Fruit fly (Drosophila melanogaster) whole organism, embryonic: Measurements from ENCODE around the gene CG3630.
A peak's percentile ranks its signal among the peaks of the same experiment; 100 is the strongest.

Source experiments
- CG10209 ChIP-seq: fragments of 200-800 bp; sonication (Bioruptor generic); optimal IDR thresholded peaks from 3 replicates; lab custom pipeline; 2017; ENCODE audit warnings: missing biosample characterization, mild to moderate bottlenecking, missing genetic modification characterization, missing genetic modification reagents
- CG11695 ChIP-seq: fragments of 200-800 bp; sonication (Bioruptor generic); IDR thresholded peaks from 3 replicates; pipeline ENCODE4 v1.3.6; 2022; ENCODE audit warnings: missing biosample characterization, missing genetic modification characterization
- CG12942 ChIP-seq: fragments of 200-800 bp; sonication (Bioruptor generic); optimal IDR thresholded peaks from 3 replicates; lab custom pipeline; 2016; ENCODE audit warnings: missing biosample characterization, missing genetic modification characterization
- CG13775 ChIP-seq: fragments of 200-800 bp; sonication (Bioruptor generic); optimal IDR thresholded peaks from 3 replicates; lab custom pipeline; 2017; ENCODE audit warnings: missing biosample characterization, mild to moderate bottlenecking, missing genetic modification characterization
- CG17385 ChIP-seq: fragments of 200-800 bp; sonication (Bioruptor generic); optimal IDR thresholded peaks from 3 replicates; lab custom pipeline; 2018; ENCODE audit warnings: missing biosample characterization, mild to moderate bottlenecking, missing genetic modification characterization
- CG17829 ChIP-seq: fragments of 200-800 bp; optimal IDR thresholded peaks from 2 replicates; lab custom pipeline; 2019; ENCODE audit warnings: missing biosample characterization, mild to moderate bottlenecking, missing genetic modification characterization, moderate library complexity
- CG18476 ChIP-seq: fragments of 200-800 bp; sonication (Bioruptor generic); optimal IDR thresholded peaks from 2 replicates; lab custom pipeline; 2016; ENCODE audit warnings: missing biosample characterization, mild to moderate bottlenecking, missing genetic modification characterization
- CG18764 ChIP-seq: fragments of 200-800 bp; sonication (Bioruptor generic); optimal IDR thresholded peaks from 3 replicates; lab custom pipeline; 2016; ENCODE audit warnings: missing biosample characterization, missing genetic modification characterization
- CG2199 ChIP-seq: fragments of 200-800 bp; sonication (Bioruptor generic); IDR thresholded peaks from 3 replicates; pipeline ENCODE4 v1.3.6; 2022; ENCODE audit warnings: missing biosample characterization, missing genetic modification characterization
- CG31365 ChIP-seq: fragments of 200-800 bp; sonication (Bioruptor generic); optimal IDR thresholded peaks from 2 replicates; lab custom pipeline; 2018; ENCODE audit warnings: missing biosample characterization, mild to moderate bottlenecking, missing genetic modification characterization
- CG4424 ChIP-seq: fragments of 200-800 bp; sonication (Bioruptor generic); optimal IDR thresholded peaks from 3 replicates; lab custom pipeline; 2016; ENCODE audit warnings: missing biosample characterization, missing genetic modification characterization
- CG7786 ChIP-seq: fragments of 200-800 bp; sonication (Bioruptor generic); optimal IDR thresholded peaks from 2 replicates; lab custom pipeline; 2016; ENCODE audit warnings: missing biosample characterization, missing genetic modification characterization
- CG7987 ChIP-seq: fragments of 200-800 bp; sonication (Bioruptor generic); optimal IDR thresholded peaks from 2 replicates; lab custom pipeline; 2018; ENCODE audit warnings: missing biosample characterization, mild to moderate bottlenecking, missing genetic modification characterization, moderate library complexity
- CG8089 ChIP-seq: fragments of 200-800 bp; sonication (Bioruptor generic); optimal IDR thresholded peaks from 3 replicates; lab custom pipeline; 2016; ENCODE audit warnings: missing biosample characterization, missing genetic modification characterization
- CG8924 ChIP-seq: fragments of 200-800 bp; optimal IDR thresholded peaks from 3 replicates; lab custom pipeline; 2019; ENCODE audit warnings: missing biosample characterization, mild to moderate bottlenecking, missing genetic modification characterization, moderate library complexity
- Dip2 ChIP-seq: fragments of 200-800 bp; sonication (Bioruptor generic); IDR thresholded peaks from 2 replicates; pipeline ENCODE4 v1.3.6; 2022; ENCODE audit warnings: missing biosample characterization, missing genetic modification characterization
- Dll ChIP-seq: fragments of 200-800 bp; sonication (Bioruptor generic); IDR thresholded peaks from 4 replicates; pipeline ENCODE4 v1.3.6; 2022; ENCODE audit warnings: missing biosample characterization, missing genetic modification characterization; ENCODE audit not compliant: partially characterized antibody
- Elba2 ChIP-seq: fragments of 200-800 bp; sonication (Bioruptor generic); optimal IDR thresholded peaks from 3 replicates; lab custom pipeline; 2016; ENCODE audit warnings: missing biosample characterization, missing genetic modification characterization
- Hsf ChIP-seq: fragments of 200-800 bp; sonication (Bioruptor generic); optimal IDR thresholded peaks from 3 replicates; lab custom pipeline; 2016; ENCODE audit warnings: missing biosample characterization, missing genetic modification characterization
- Kr ChIP-seq: fragments of 200-800 bp; sonication (Bioruptor generic); optimal IDR thresholded peaks from 2 replicates; lab custom pipeline; 2017; ENCODE audit warnings: missing biosample characterization, mild to moderate bottlenecking, missing genetic modification characterization
- MESR4 ChIP-seq: fragments of 200-800 bp; sonication (Bioruptor generic); optimal IDR thresholded peaks from 2 replicates; lab custom pipeline; 2018; ENCODE audit warnings: missing biosample characterization, mild to moderate bottlenecking, missing genetic modification characterization, moderate library complexity
- MTF-1 ChIP-seq: fragments of 200-800 bp; sonication (Bioruptor generic); optimal IDR thresholded peaks from 2 replicates; lab custom pipeline; 2018; ENCODE audit warnings: missing biosample characterization, mild to moderate bottlenecking, missing genetic modification characterization, borderline replicate concordance
- Mad ChIP-seq: fragments of 200-800 bp; sonication (Bioruptor generic); optimal IDR thresholded peaks from 2 replicates; lab custom pipeline; 2016; ENCODE audit warnings: missing biosample characterization, missing genetic modification characterization
- Mes4 ChIP-seq: fragments of 200-800 bp; sonication (Bioruptor generic); optimal IDR thresholded peaks from 2 replicates; lab custom pipeline; 2016; ENCODE audit warnings: missing biosample characterization, missing genetic modification characterization
- NC2β ChIP-seq: fragments of 200-800 bp; sonication (Bioruptor generic); optimal IDR thresholded peaks from 2 replicates; lab custom pipeline; 2016; ENCODE audit warnings: missing biosample characterization, missing genetic modification characterization
- NK7.1 ChIP-seq: fragments of 200-800 bp; sonication (Bioruptor generic); optimal IDR thresholded peaks from 3 replicates; lab custom pipeline; 2016; ENCODE audit warnings: missing biosample characterization, missing genetic modification characterization
- Nf-YB ChIP-seq: fragments of 200-800 bp; sonication (Bioruptor generic); optimal IDR thresholded peaks from 3 replicates; lab custom pipeline; 2019; ENCODE audit warnings: missing biosample characterization, mild to moderate bottlenecking, missing genetic modification characterization, moderate library complexity
- Opbp ChIP-seq: fragments of 200-800 bp; sonication (Bioruptor generic); IDR thresholded peaks from 3 replicates; pipeline ENCODE4 v1.3.6; 2022; ENCODE audit warnings: missing biosample characterization, missing genetic modification characterization; ENCODE audit not compliant: partially characterized antibody
- Six4 ChIP-seq: fragments of 200-800 bp; sonication (Bioruptor generic); optimal IDR thresholded peaks from 2 replicates; lab custom pipeline; 2016; ENCODE audit warnings: missing biosample characterization, missing genetic modification characterization
- Spps ChIP-seq: fragments of 200-800 bp; sonication (Bioruptor generic); optimal IDR thresholded peaks from 2 replicates; lab custom pipeline; 2018; ENCODE audit warnings: missing biosample characterization, mild to moderate bottlenecking, missing genetic modification characterization
- Vsx1 ChIP-seq: fragments of 200-800 bp; sonication (Bioruptor generic); optimal IDR thresholded peaks from 2 replicates; lab custom pipeline; 2017; ENCODE audit warnings: missing biosample characterization, mild to moderate bottlenecking, missing genetic modification characterization, missing genetic modification reagents
- ab ChIP-seq: fragments of 200-800 bp; sonication (Bioruptor generic); optimal IDR thresholded peaks from 2 replicates; lab custom pipeline; 2016; ENCODE audit warnings: missing biosample characterization, missing genetic modification characterization
- ash1 ChIP-seq: fragments of 200-800 bp; sonication (Bioruptor generic); optimal IDR thresholded peaks from 2 replicates; lab custom pipeline; 2018; ENCODE audit warnings: missing biosample characterization, mild to moderate bottlenecking, missing genetic modification characterization
- chif ChIP-seq, 2 experiments: fragments of 200-800 bp; sonication (Bioruptor generic); optimal IDR thresholded peaks; 3 replicates each; lab custom pipeline; 2016; ENCODE audit warnings: missing biosample characterization in 2 of 2, missing genetic modification characterization in 2 of 2
- chinmo ChIP-seq: fragments of 200-800 bp; sonication (Bioruptor generic); IDR thresholded peaks from 4 replicates; pipeline ENCODE4 v1.3.6; 2022; ENCODE audit warnings: missing biosample characterization, missing genetic modification characterization; ENCODE audit not compliant: partially characterized antibody
- chn ChIP-seq: fragments of 200-800 bp; sonication (Bioruptor generic); optimal IDR thresholded peaks from 2 replicates; lab custom pipeline; 2016; ENCODE audit warnings: missing biosample characterization, missing genetic modification characterization
- dm ChIP-seq: fragments of 200-800 bp; sonication (Bioruptor generic); optimal IDR thresholded peaks from 3 replicates; lab custom pipeline; 2016; ENCODE audit warnings: missing biosample characterization, missing genetic modification characterization
- ewg ChIP-seq: fragments of 200-800 bp; sonication (Bioruptor generic); optimal IDR thresholded peaks from 3 replicates; lab custom pipeline; 2017; ENCODE audit warnings: mild to moderate bottlenecking, missing biosample characterization, missing genetic modification reagents, missing genetic modification characterization
- eyg ChIP-seq: fragments of 200-800 bp; sonication (Bioruptor generic); optimal IDR thresholded peaks from 3 replicates; lab custom pipeline; 2016; ENCODE audit warnings: missing biosample characterization, missing genetic modification characterization
- gcm ChIP-seq: fragments of 200-800 bp; sonication (Bioruptor generic); optimal IDR thresholded peaks from 2 replicates; lab custom pipeline; 2019; ENCODE audit warnings: missing biosample characterization, mild to moderate bottlenecking, missing genetic modification characterization, moderate library complexity
- gfzf ChIP-seq: fragments of 200-800 bp; sonication (Bioruptor generic); optimal IDR thresholded peaks from 2 replicates; lab custom pipeline; 2016; ENCODE audit warnings: missing biosample characterization, mild to moderate bottlenecking, missing genetic modification characterization, moderate library complexity
- ken ChIP-seq: fragments of 200-800 bp; sonication (Bioruptor generic); IDR thresholded peaks from 3 replicates; pipeline ENCODE4 v1.3.6; 2022; ENCODE audit warnings: missing biosample characterization, missing genetic modification characterization
- klu ChIP-seq: fragments of 200-800 bp; sonication (Bioruptor generic); IDR thresholded peaks from 2 replicates; pipeline ENCODE4 v1.3.6; 2022; ENCODE audit warnings: missing biosample characterization, missing genetic modification characterization
- mam ChIP-seq: fragments of 200-800 bp; sonication (Bioruptor generic); optimal IDR thresholded peaks from 3 replicates; lab custom pipeline; 2016; ENCODE audit warnings: missing biosample characterization, missing genetic modification characterization
- nmo ChIP-seq: fragments of 200-800 bp; sonication (Bioruptor generic); optimal IDR thresholded peaks from 2 replicates; lab custom pipeline; 2018; ENCODE audit warnings: missing biosample characterization, mild to moderate bottlenecking, missing genetic modification characterization, moderate library complexity
- otp ChIP-seq: fragments of 200-800 bp; sonication (Bioruptor generic); IDR thresholded peaks from 3 replicates; pipeline ENCODE4, ENCODE4 v1.3.6; 2022; ENCODE audit warnings: missing biosample characterization, missing genetic modification characterization
- pum ChIP-seq: fragments of 200-800 bp; sonication (Bioruptor generic); optimal IDR thresholded peaks from 2 replicates; lab custom pipeline; 2016; ENCODE audit warnings: missing biosample characterization, missing genetic modification characterization
- pzg ChIP-seq: fragments of 200-800 bp; sonication (Bioruptor generic); optimal IDR thresholded peaks from 3 replicates; lab custom pipeline; 2018; ENCODE audit warnings: missing biosample characterization, mild to moderate bottlenecking, missing genetic modification characterization, moderate library complexity
- zen2 ChIP-seq: fragments of 200-800 bp; sonication (Bioruptor generic); IDR thresholded peaks from 3 replicates; pipeline ENCODE4 v1.3.6; 2022; ENCODE audit warnings: missing biosample characterization, missing genetic modification characterization; ENCODE audit not compliant: partially characterized antibody

CG3630 gene

DNA sequence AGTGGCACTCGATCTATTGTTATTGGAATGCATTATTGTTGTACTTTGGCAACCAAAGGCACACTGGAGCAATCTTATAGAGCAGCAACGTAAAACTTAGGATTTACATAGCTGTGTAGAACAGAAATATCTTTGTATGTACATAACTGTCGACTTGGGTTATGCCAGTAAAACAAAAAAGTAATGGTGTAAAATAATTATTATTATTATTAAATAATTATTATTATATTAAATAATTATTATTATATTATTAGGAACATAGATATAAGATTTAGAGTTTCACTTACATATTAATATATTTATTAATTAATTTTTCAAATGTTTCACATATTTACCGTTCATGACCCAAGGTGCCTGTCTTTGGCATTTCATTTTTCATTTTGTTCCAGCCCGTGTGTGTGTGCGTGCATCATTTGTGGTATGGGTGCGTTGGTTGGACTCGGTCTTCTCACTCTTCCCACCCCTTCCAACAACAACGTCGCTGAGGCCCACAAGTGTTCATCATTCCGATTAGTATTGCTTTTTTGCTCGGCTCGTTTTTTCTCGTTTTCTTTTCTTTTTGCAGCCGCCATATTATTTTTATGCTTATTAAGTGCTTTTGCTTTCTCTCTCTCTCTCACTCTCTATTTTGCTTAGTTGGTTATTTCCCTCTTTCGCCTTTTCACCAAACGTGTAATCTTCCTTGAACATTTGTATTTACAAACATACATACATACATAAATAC, 37.9 kb upstream of the CG3630 start (continued):
- no peak for TF ChIP-seq zen2 (GFP tag; lab: Robert Waterston, UW)
- TF ChIP-seq gfzf (GFP tag; lab: Kevin White, UChicago), result no peak
- TF ChIP-seq NK7.1 (GFP tag; lab: Kevin White, UChicago), result peak; percentile 74
- TF ChIP-seq Kr (GFP tag; lab: Kevin White, UChicago), result peak; percentile 90
- peak; percentile 95 for TF ChIP-seq Vsx1 (GFP tag; lab: Kevin White, UChicago)
- TF ChIP-seq pum, result peak; percentile 76
- TF ChIP-seq MTF-1 (GFP tag; lab: Kevin White, UChicago), result peak; percentile 85
- TF ChIP-seq otp (GFP tag; lab: Robert Waterston, UW), result peak; percentile 81; the same call in 2 of the 3 replicates
- peak; percentile 87 for TF ChIP-seq CG7786
- TF ChIP-seq ab (GFP tag; lab: Kevin White, UChicago), result peak; percentile 89
- TF ChIP-seq ken (GFP tag; lab: Robert Waterston, UW), result peak; percentile 92
- TF ChIP-seq CG17829, result peak; percentile 98
- TF ChIP-seq mam (GFP tag; lab: Kevin White, UChicago), result peak; percentile 88
- peak; percentile 84 for TF ChIP-seq chn (GFP tag; lab: Kevin White, UChicago)
- TF ChIP-seq CG17385, result peak; percentile 96
- TF ChIP-seq Elba2 (GFP tag; lab: Kevin White, UChicago), result peak; percentile 73
- no peak for TF ChIP-seq Dip2
- TF ChIP-seq Opbp (GFP tag; lab: Robert Waterston, UW), result no peak
- peak; percentile 80 for TF ChIP-seq Hsf
- peak; percentile 60 for TF ChIP-seq Mad (GFP tag; lab: Kevin White, UChicago)
- peak; percentile 61 for TF ChIP-seq CG31365
- peak; percentile 70 to 86 for TF ChIP-seq chif (GFP tag; optimal IDR thresholded peaks at IDR 0.05; lab: Kevin White, UChicago)
- TF ChIP-seq CG18476, result peak; percentile 90
- no peak for TF ChIP-seq chinmo (GFP tag; lab: Robert Waterston, UW)
- TF ChIP-seq CG4424 (GFP tag; lab: Kevin White, UChicago), result peak; percentile 97
- TF ChIP-seq CG11695 (GFP tag; lab: Robert Waterston, UW), result peak; percentile 96
- peak; percentile 71 for TF ChIP-seq CG8089 (GFP tag; lab: Kevin White, UChicago)
- peak; percentile 75 for TF ChIP-seq Nf-YB (GFP tag; lab: Kevin White, UChicago)
- peak; percentile 92 for TF ChIP-seq CG18764 (GFP tag; lab: Kevin White, UChicago)
- no peak for TF ChIP-seq Dll
- TF ChIP-seq CG8924 (tag; lab: Kevin White, UChicago), result peak; percentile 99
- TF ChIP-seq Spps (tag; lab: Kevin White, UChicago), result peak; percentile 97
- TF ChIP-seq ewg, result peak; percentile 94
- peak; percentile 76 for TF ChIP-seq NC2β (GFP tag; lab: Kevin White, UChicago)
- TF ChIP-seq CG13775, result peak; percentile 99
- no peak for TF ChIP-seq pzg
- TF ChIP-seq klu (GFP tag; lab: Robert Waterston, UW), result peak; percentile 91
- TF ChIP-seq CG12942 (GFP tag; lab: Kevin White, UChicago), result peak; percentile 93
- TF ChIP-seq Mes4 (GFP tag; lab: Kevin White, UChicago), result peak; percentile 55
- no peak for TF ChIP-seq MESR4 (GFP tag; lab: Kevin White, UChicago)
- TF ChIP-seq Six4 (GFP tag; lab: Kevin White, UChicago), result peak; percentile 96
- TF ChIP-seq CG2199, result peak; percentile 79; the same call in 2 of the 3 replicates
- TF ChIP-seq nmo (GFP tag; lab: Kevin White, UChicago), result peak; percentile 99
- TF ChIP-seq eyg (GFP tag; lab: Kevin White, UChicago), result peak; percentile 67
- peak; percentile 16 for TF ChIP-seq dm (GFP tag; lab: Kevin White, UChicago)
- TF ChIP-seq CG7987 (GFP tag; lab: Kevin White, UChicago), result peak; percentile 66
- peak; percentile 98 for TF ChIP-seq gcm (GFP tag; lab: Kevin White, UChicago)
- no peak for TF ChIP-seq ash1
- TF ChIP-seq CG10209 (GFP tag; lab: Kevin White, UChicago), result peak; percentile 99
